1 fruit fly cellular context compared by ENCODE assay signal in the genomic region with DNA sequence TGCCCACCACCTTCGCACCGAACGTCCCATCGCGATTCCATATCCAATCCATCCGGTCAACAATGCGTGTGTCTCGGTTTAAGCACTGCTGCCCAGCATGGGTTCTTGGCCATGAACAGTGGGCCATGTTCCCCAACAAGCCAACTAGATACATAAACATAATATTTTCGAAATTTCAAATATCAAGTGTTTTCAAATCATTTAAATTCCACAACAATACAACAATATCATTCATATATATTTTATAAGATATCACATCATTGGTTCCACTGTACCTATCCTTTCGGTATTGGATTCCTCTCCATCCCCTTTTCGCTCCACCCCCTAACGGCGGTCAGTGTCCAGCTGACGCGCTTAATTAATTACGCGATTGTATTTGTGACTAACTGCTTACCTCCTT.
A peak's percentile ranks its signal among the peaks of the same experiment; 100 is the strongest.
TF ChIP-seq lines count a peak whose summit lies in the region.

No protein-coding gene starts in this region.

TF ChIP-seq in whole organism, embryonic, 481 proteins besides CTCF, POLR2A, EP300 and RAD21 (continued from another document and continues in another):
- TF ChIP-seq ro (GFP tag; IDR thresholded peaks at IDR 0.05; lab: Robert Waterston, UW): no peak
- no peak for TF ChIP-seq hth (optimal IDR thresholded peaks at IDR 0.05; lab: Kevin White, UChicago)
- no peak for TF ChIP-seq mirr (GFP tag; optimal IDR thresholded peaks at IDR 0.05; lab: Kevin White, UChicago)
- no peak for TF ChIP-seq Nf-YB (GFP tag; optimal IDR thresholded peaks at IDR 0.05; lab: Kevin White, UChicago)
- TF ChIP-seq Myb (GFP tag; optimal IDR thresholded peaks at IDR 0.05; lab: Kevin White, UChicago): no peak
- TF ChIP-seq CG43689 (GFP tag; IDR thresholded peaks at IDR 0.05; lab: Robert Waterston, UW): no peak
- no peak for TF ChIP-seq CG12942 (GFP tag; optimal IDR thresholded peaks at IDR 0.05; lab: Kevin White, UChicago)
- TF ChIP-seq CG4730 (GFP tag; IDR thresholded peaks at IDR 0.05; lab: Robert Waterston, UW): 0 out of 2 replicates have a peak, but pooled peaks have one; percentile 11
- TF ChIP-seq Deaf1 (tag; optimal IDR thresholded peaks at IDR 0.05; lab: Kevin White, UChicago): no peak
- no peak for TF ChIP-seq CG12236 (GFP tag; optimal IDR thresholded peaks at IDR 0.05; lab: Kevin White, UChicago)
- no peak for TF ChIP-seq odd (GFP tag; optimal IDR thresholded peaks at IDR 0.05; lab: Kevin White, UChicago)
- peak; percentile 51 for TF ChIP-seq gem (tag; optimal IDR thresholded peaks at IDR 0.05; lab: Kevin White, UChicago)
- 0 out of 3 replicates have a peak, but pooled peaks have one; percentile 24 for TF ChIP-seq C15 (GFP tag; IDR thresholded peaks at IDR 0.05; lab: Robert Waterston, UW)
- peak in 1 of 2 experiments; percentile 6 for TF ChIP-seq Hr51 (GFP tag; optimal IDR thresholded peaks at IDR 0.05; lab: Kevin White, UChicago)
- no peak for TF ChIP-seq CG6254 (GFP tag; optimal IDR thresholded peaks at IDR 0.05; lab: Kevin White, UChicago)
- peak; percentile 77 for TF ChIP-seq Xrp1 (GFP tag; IDR thresholded peaks at IDR 0.05; lab: Robert Waterston, UW)
- no peak for TF ChIP-seq CG2875 (GFP tag; optimal IDR thresholded peaks at IDR 0.05; lab: Kevin White, UChicago)
- no peak for TF ChIP-seq yki (optimal IDR thresholded peaks at IDR 0.05; lab: Kevin White, UChicago)
- no peak for TF ChIP-seq hbn (GFP tag; IDR thresholded peaks at IDR 0.05; lab: Robert Waterston, UW; ENCODE audit: partially characterized antibody)
- no peak for TF ChIP-seq cato (GFP tag; optimal IDR thresholded peaks at IDR 0.05; lab: Kevin White, UChicago; ENCODE audit: borderline replicate concordance)
- TF ChIP-seq CG6654 (GFP tag; optimal IDR thresholded peaks at IDR 0.05; lab: Kevin White, UChicago): no peak
- no peak for TF ChIP-seq oc (tag; optimal IDR thresholded peaks at IDR 0.05; lab: Kevin White, UChicago)
- no peak for TF ChIP-seq Fer2 (tag; optimal IDR thresholded peaks at IDR 0.05; lab: Kevin White, UChicago)
- TF ChIP-seq B-H1 (GFP tag; IDR thresholded peaks at IDR 0.05; lab: Robert Waterston, UW): no peak
- no peak for TF ChIP-seq Lpt (GFP tag; optimal IDR thresholded peaks at IDR 0.05; lab: Kevin White, UChicago)
- no peak for TF ChIP-seq CG17361 (GFP tag; IDR thresholded peaks at IDR 0.05; lab: Robert Waterston, UW)
- no peak for TF ChIP-seq ase (GFP tag; IDR thresholded peaks at IDR 0.05; lab: Robert Waterston, UW)
- peak; percentile 6 for TF ChIP-seq Med (GFP tag; lab: Kevin White, UChicago)
- peak; percentile 41; the same call in 1 of the 2 replicates for TF ChIP-seq vvl (GFP tag; IDR thresholded peaks at IDR 0.05; lab: Robert Waterston, UW)
- no peak for TF ChIP-seq CG8359 (GFP tag; optimal IDR thresholded peaks at IDR 0.05; lab: Kevin White, UChicago; ENCODE audit: borderline replicate concordance)
- TF ChIP-seq CG17328 (GFP tag; IDR thresholded peaks at IDR 0.05; lab: Robert Waterston, UW): peak; percentile 47; the same call in 1 of the 2 replicates
- peak; percentile 21 for TF ChIP-seq CG9727 (GFP tag; optimal IDR thresholded peaks at IDR 0.05; lab: Kevin White, UChicago)
- no peak for TF ChIP-seq ssp (GFP tag; IDR thresholded peaks at IDR 0.05; lab: Robert Waterston, UW)
- no peak for TF ChIP-seq Rfx (GFP tag; IDR thresholded peaks at IDR 0.05; lab: Robert Waterston, UW)
- TF ChIP-seq Dip2 (GFP tag; IDR thresholded peaks at IDR 0.05; lab: Robert Waterston, UW): no peak
- TF ChIP-seq hb (GFP tag; IDR thresholded peaks at IDR 0.05; lab: Robert Waterston, UW; ENCODE audit: partially characterized antibody): no peak
- peak; percentile 0 for TF ChIP-seq CG17829 (tag; optimal IDR thresholded peaks at IDR 0.05; lab: Kevin White, UChicago)
- TF ChIP-seq aop (GFP tag; IDR thresholded peaks at IDR 0.05; lab: Robert Waterston, UW): no peak
- TF ChIP-seq CG17912 (GFP tag; optimal IDR thresholded peaks at IDR 0.05; lab: Kevin White, UChicago): no peak
- TF ChIP-seq ftz-f1 (GFP tag; optimal IDR thresholded peaks at IDR 0.05; lab: Kevin White, UChicago): no peak
- no peak for TF ChIP-seq Mad (GFP tag; optimal IDR thresholded peaks at IDR 0.05; lab: Kevin White, UChicago)
- no peak for TF ChIP-seq CG6791 (GFP tag; IDR thresholded peaks at IDR 0.05; lab: Robert Waterston, UW; ENCODE audit: partially characterized antibody)
- no peak for TF ChIP-seq CG7372 (GFP tag; IDR thresholded peaks at IDR 0.05; lab: Robert Waterston, UW)
- no peak for TF ChIP-seq CG8089 (GFP tag; optimal IDR thresholded peaks at IDR 0.05; lab: Kevin White, UChicago)
- TF ChIP-seq al (GFP tag; IDR thresholded peaks at IDR 0.05; lab: Robert Waterston, UW): no peak
- no peak for TF ChIP-seq Chrac-16 (GFP tag; optimal IDR thresholded peaks at IDR 0.05; lab: Kevin White, UChicago)
- no peak for TF ChIP-seq Hmx (GFP tag; optimal IDR thresholded peaks at IDR 0.05; lab: Kevin White, UChicago)
- TF ChIP-seq CG11093 (GFP tag; IDR thresholded peaks at IDR 0.05; lab: Robert Waterston, UW): 0 out of 3 replicates have a peak, but pooled peaks have one; percentile 11
- no peak for TF ChIP-seq CG18476 (GFP tag; optimal IDR thresholded peaks at IDR 0.05; lab: Kevin White, UChicago)
- 0 out of 2 replicates have a peak, but pooled peaks have one; percentile 28 for TF ChIP-seq Ptx1 (GFP tag; IDR thresholded peaks at IDR 0.05; lab: Robert Waterston, UW)
- TF ChIP-seq HmgZ (tag; optimal IDR thresholded peaks at IDR 0.05; lab: Kevin White, UChicago): no peak
- no peak for TF ChIP-seq CG7928 (GFP tag; optimal IDR thresholded peaks at IDR 0.05; lab: Kevin White, UChicago)
- peak; percentile 21 for TF ChIP-seq dmrt11E (tag; optimal IDR thresholded peaks at IDR 0.05; lab: Kevin White, UChicago)
- TF ChIP-seq CG15269 (tag; optimal IDR thresholded peaks at IDR 0.05; lab: Kevin White, UChicago): peak; percentile 6
- TF ChIP-seq z (GFP tag; IDR thresholded peaks at IDR 0.05; lab: Robert Waterston, UW): 0 out of 3 replicates have a peak, but pooled peaks have one; percentile 36
- no peak for TF ChIP-seq tna (GFP tag; IDR thresholded peaks at IDR 0.05; lab: Robert Waterston, UW; ENCODE audit: partially characterized antibody)
- TF ChIP-seq CG14050 (GFP tag; IDR thresholded peaks at IDR 0.05; lab: Robert Waterston, UW): no peak
- no peak for TF ChIP-seq Fer3 (tag; optimal IDR thresholded peaks at IDR 0.05; lab: Kevin White, UChicago)
- TF ChIP-seq Hr39 (optimal IDR thresholded peaks at IDR 0.05; lab: Kevin White, UChicago): no peak
- no peak for TF ChIP-seq CG34422 (GFP tag; IDR thresholded peaks at IDR 0.05; lab: Robert Waterston, UW)
- TF ChIP-seq D19A (tag; optimal IDR thresholded peaks at IDR 0.05; lab: Kevin White, UChicago): no peak
- 0 out of 4 replicates have a peak, but pooled peaks have one; percentile 26 for TF ChIP-seq Gug (GFP tag; IDR thresholded peaks at IDR 0.05; lab: Robert Waterston, UW)
- no peak for TF ChIP-seq Ets65A (GFP tag; lab: Kevin White, UChicago)
- no peak for TF ChIP-seq trem (tag; optimal IDR thresholded peaks at IDR 0.05; lab: Kevin White, UChicago)
- no peak for TF ChIP-seq fru (optimal IDR thresholded peaks at IDR 0.05; lab: Kevin White, UChicago)
- peak; percentile 3 for TF ChIP-seq HHEX (GFP tag; optimal IDR thresholded peaks at IDR 0.05; lab: Kevin White, UChicago)
- TF ChIP-seq CG14710 (tag; optimal IDR thresholded peaks at IDR 0.05; lab: Kevin White, UChicago): no peak
- no peak for TF ChIP-seq Doc2 (GFP tag; IDR thresholded peaks at IDR 0.05; lab: Robert Waterston, UW)
- no peak for TF ChIP-seq CG4282 (GFP tag; optimal IDR thresholded peaks at IDR 0.05; lab: Kevin White, UChicago)
- TF ChIP-seq CG6272 (GFP tag; IDR thresholded peaks at IDR 0.05; lab: Robert Waterston, UW): no peak
- TF ChIP-seq crp (GFP tag; optimal IDR thresholded peaks at IDR 0.05; lab: Kevin White, UChicago): no peak
- TF ChIP-seq Bteb2 (GFP tag; optimal IDR thresholded peaks at IDR 0.05; lab: Kevin White, UChicago): no peak
- TF ChIP-seq CG4328 (GFP tag; optimal IDR thresholded peaks at IDR 0.05; lab: Kevin White, UChicago): no peak
- TF ChIP-seq CG14014 (GFP tag; IDR thresholded peaks at IDR 0.05; lab: Robert Waterston, UW): no peak
- no peak for TF ChIP-seq CG16779 (GFP tag; IDR thresholded peaks at IDR 0.05; lab: Robert Waterston, UW)
- TF ChIP-seq CG14860 (GFP tag; IDR thresholded peaks at IDR 0.05; lab: Robert Waterston, UW; ENCODE audit: partially characterized antibody): no peak
- no peak for TF ChIP-seq zen2 (GFP tag; IDR thresholded peaks at IDR 0.05; lab: Robert Waterston, UW; ENCODE audit: partially characterized antibody)
- TF ChIP-seq tx (GFP tag; optimal IDR thresholded peaks at IDR 0.05; lab: Kevin White, UChicago): no peak
- 0 out of 3 replicates have a peak, but pooled peaks have one; percentile 23 for TF ChIP-seq dysf (GFP tag; IDR thresholded peaks at IDR 0.05; lab: Robert Waterston, UW)
- TF ChIP-seq CoRest (tag; optimal IDR thresholded peaks at IDR 0.05; lab: Kevin White, UChicago): no peak
- TF ChIP-seq Oaz (GFP tag; IDR thresholded peaks at IDR 0.05; lab: Robert Waterston, UW): no peak
- TF ChIP-seq CG10267 (tag; optimal IDR thresholded peaks at IDR 0.05; lab: Kevin White, UChicago): no peak
- no peak for TF ChIP-seq Tbp (GFP tag; optimal IDR thresholded peaks at IDR 0.05; lab: Kevin White, UChicago)
- TF ChIP-seq Kr (GFP tag; optimal IDR thresholded peaks at IDR 0.05; lab: Kevin White, UChicago): no peak
- TF ChIP-seq CG15696 (tag; optimal IDR thresholded peaks at IDR 0.05; lab: Kevin White, UChicago): no peak
- TF ChIP-seq CG2678 (tag; optimal IDR thresholded peaks at IDR 0.05; lab: Kevin White, UChicago): peak; percentile 31
- TF ChIP-seq Sox100B (GFP tag; optimal IDR thresholded peaks at IDR 0.05; lab: Kevin White, UChicago): no peak
- TF ChIP-seq sr (GFP tag; IDR thresholded peaks at IDR 0.05; lab: Robert Waterston, UW): no peak
- TF ChIP-seq ac (GFP tag; optimal IDR thresholded peaks at IDR 0.05; lab: Kevin White, UChicago): no peak
- no peak for TF ChIP-seq Antp (GFP tag; optimal IDR thresholded peaks at IDR 0.05; lab: Kevin White, UChicago)
- no peak for TF ChIP-seq CG8924 (tag; optimal IDR thresholded peaks at IDR 0.05; lab: Kevin White, UChicago)
- TF ChIP-seq CG12155 (GFP tag; optimal IDR thresholded peaks at IDR 0.05; lab: Kevin White, UChicago): no peak
- 0 out of 2 replicates have a peak, but pooled peaks have one; percentile 19 for TF ChIP-seq CG14667 (GFP tag; IDR thresholded peaks at IDR 0.05; lab: Robert Waterston, UW)
- no peak for TF ChIP-seq sqz (GFP tag; optimal IDR thresholded peaks at IDR 0.05; lab: Kevin White, UChicago)
- no peak for TF ChIP-seq hkb (optimal IDR thresholded peaks at IDR 0.05; lab: Kevin White, UChicago)
- peak; percentile 30; the same call in 1 of the 2 replicates for TF ChIP-seq hkb (GFP tag; IDR thresholded peaks at IDR 0.05; lab: Robert Waterston, UW)
- no peak for TF ChIP-seq Sry-β (GFP tag; optimal IDR thresholded peaks at IDR 0.05; lab: Kevin White, UChicago)
- no peak for TF ChIP-seq Ravus (GFP tag; IDR thresholded peaks at IDR 0.05; lab: Robert Waterston, UW)
- no peak for TF ChIP-seq Vsx1 (GFP tag; optimal IDR thresholded peaks at IDR 0.05; lab: Kevin White, UChicago)
- TF ChIP-seq insv (GFP tag; optimal IDR thresholded peaks at IDR 0.05; lab: Kevin White, UChicago): no peak
- no peak for TF ChIP-seq peb (GFP tag; IDR thresholded peaks at IDR 0.05; lab: Robert Waterston, UW)
- no peak for TF ChIP-seq ewg (GFP tag; optimal IDR thresholded peaks at IDR 0.05; lab: Kevin White, UChicago)
- TF ChIP-seq ab (GFP tag; optimal IDR thresholded peaks at IDR 0.05; lab: Kevin White, UChicago): no peak
- no peak for TF ChIP-seq D19B (GFP tag; optimal IDR thresholded peaks at IDR 0.05; lab: Kevin White, UChicago)
- TF ChIP-seq seq (GFP tag; IDR thresholded peaks at IDR 0.05; lab: Robert Waterston, UW): no peak
- TF ChIP-seq maf-S (GFP tag; optimal IDR thresholded peaks at IDR 0.05; lab: Kevin White, UChicago): no peak
- no peak for TF ChIP-seq CG7357 (GFP tag; IDR thresholded peaks at IDR 0.05; lab: Robert Waterston, UW)
- TF ChIP-seq Hey (tag; optimal IDR thresholded peaks at IDR 0.05; lab: Kevin White, UChicago): no peak
- TF ChIP-seq tgo (GFP tag; IDR thresholded peaks at IDR 0.05; lab: Robert Waterston, UW): no peak
- no peak for TF ChIP-seq pnt (GFP tag; optimal IDR thresholded peaks at IDR 0.05; lab: Kevin White, UChicago)
- TF ChIP-seq danr (GFP tag; IDR thresholded peaks at IDR 0.05; lab: Robert Waterston, UW): no peak
- no peak for TF ChIP-seq CG13287 (GFP tag; IDR thresholded peaks at IDR 0.05; lab: Robert Waterston, UW; ENCODE audit: partially characterized antibody)
- TF ChIP-seq stc (GFP tag; IDR thresholded peaks at IDR 0.05; lab: Robert Waterston, UW): no peak
- peak; percentile 22; the same call in 1 of the 2 replicates for TF ChIP-seq CG32532 (GFP tag; IDR thresholded peaks at IDR 0.05; lab: Robert Waterston, UW)
- TF ChIP-seq sima (GFP tag; optimal IDR thresholded peaks at IDR 0.05; lab: Kevin White, UChicago): no peak
- TF ChIP-seq lab (GFP tag; optimal IDR thresholded peaks at IDR 0.05; lab: Kevin White, UChicago): peak; percentile 26
- TF ChIP-seq wdn (GFP tag; IDR thresholded peaks at IDR 0.05; lab: Robert Waterston, UW): no peak
- no peak for TF ChIP-seq CG18619 (GFP tag; optimal IDR thresholded peaks at IDR 0.05; lab: Kevin White, UChicago)
- TF ChIP-seq CG7839 (tag; optimal IDR thresholded peaks at IDR 0.05; lab: Kevin White, UChicago): peak; percentile 31
- no peak for TF ChIP-seq HmgD (GFP tag; optimal IDR thresholded peaks at IDR 0.05; lab: Kevin White, UChicago)
- no peak for TF ChIP-seq GATAe (GFP tag; conservative IDR thresholded peaks at IDR 0.05; lab: Robert Waterston, UW)
- no peak for TF ChIP-seq slbo (GFP tag; IDR thresholded peaks at IDR 0.05; lab: Robert Waterston, UW)
- TF ChIP-seq Atf6 (GFP tag; IDR thresholded peaks at IDR 0.05; lab: Robert Waterston, UW): no peak
- TF ChIP-seq Taf1 (GFP tag; IDR thresholded peaks at IDR 0.05; lab: Robert Waterston, UW): no peak
- no peak for TF ChIP-seq E2f2 (GFP tag; IDR thresholded peaks at IDR 0.05; lab: Robert Waterston, UW)
- no peak for TF ChIP-seq Hr3 (GFP tag; optimal IDR thresholded peaks at IDR 0.05; lab: Kevin White, UChicago)
- TF ChIP-seq Aef1 (GFP tag; IDR thresholded peaks at IDR 0.05; lab: Robert Waterston, UW): no peak; the same call in 2 of the 3 replicates
- peak; percentile 29; the same call in 1 of the 2 replicates for TF ChIP-seq Rx (GFP tag; IDR thresholded peaks at IDR 0.05; lab: Robert Waterston, UW)
- TF ChIP-seq sna (GFP tag; IDR thresholded peaks at IDR 0.05; lab: Robert Waterston, UW; ENCODE audit: partially characterized antibody): no peak
- TF ChIP-seq Poxn (GFP tag; IDR thresholded peaks at IDR 0.05; lab: Robert Waterston, UW): no peak
- TF ChIP-seq CG16815 (GFP tag; optimal IDR thresholded peaks at IDR 0.05; lab: Kevin White, UChicago): no peak
